Worm (Caenorhabditis elegans) whole organism, late embryonic: ENCODE results near the gene dos-3.

ENCODE experiments used
- C38D4.7 ChIP-seq: fragments of 200-800 bp; sonication (Bioruptor generic); optimal IDR thresholded peaks from 2 replicates; lab custom pipeline; 2018; ENCODE audit warnings: mild to moderate bottlenecking, missing genetic modification characterization, moderate library complexity, missing compliant biosample characterization
- K09A11.1 ChIP-seq: sonication (generic microtip); optimal IDR thresholded peaks from 2 replicates; lab custom pipeline; 2017; ENCODE audit warnings: antibody characterized with exemption, mild to moderate bottlenecking, missing genetic modification characterization, missing compliant biosample characterization; ENCODE audit not compliant: insufficient read depth
- T23F11.4 ChIP-seq: fragments of 200-800 bp; sonication (Bioruptor generic); optimal IDR thresholded peaks from 2 replicates; lab custom pipeline; 2018; ENCODE audit warnings: mild to moderate bottlenecking, missing genetic modification characterization, missing compliant biosample characterization
- Y22D7AL.16 ChIP-seq: sonication (generic microtip); optimal IDR thresholded peaks from 2 replicates; lab custom pipeline; 2016; ENCODE audit warnings: missing genetic modification characterization, missing compliant biosample characterization
- ahr-1 ChIP-seq: sonication (generic microtip); optimal IDR thresholded peaks from 2 replicates; lab custom pipeline; 2016; ENCODE audit warnings: missing genetic modification characterization, missing compliant biosample characterization
- ama-1 ChIP-seq: fragments of 150-350 bp; optimal IDR thresholded peaks from 2 replicates; lab custom pipeline; 2014
- ceh-14 ChIP-seq: sonication (generic microtip); optimal IDR thresholded peaks from 2 replicates; lab custom pipeline; 2016; ENCODE audit warnings: missing genotype, missing genetic modification characterization, missing compliant biosample characterization
- ceh-18 ChIP-seq: sonication (generic microtip); optimal IDR thresholded peaks from 2 replicates; lab custom pipeline; 2016; ENCODE audit warnings: missing genetic modification characterization, missing compliant biosample characterization
- ceh-19 ChIP-seq: fragments of 200-800 bp; sonication (Bioruptor generic); optimal IDR thresholded peaks from 2 replicates; lab custom pipeline; 2018; ENCODE audit warnings: mild to moderate bottlenecking, missing genetic modification characterization, missing compliant biosample characterization
- ceh-2 ChIP-seq: sonication (generic microtip); optimal IDR thresholded peaks from 2 replicates; lab custom pipeline; 2016; ENCODE audit warnings: missing genotype, missing genetic modification characterization, missing compliant biosample characterization
- ceh-22 ChIP-seq: sonication (generic microtip); optimal IDR thresholded peaks from 2 replicates; lab custom pipeline; 2017; ENCODE audit warnings: missing biosample characterization, missing genetic modification characterization
- ceh-31 ChIP-seq: sonication (generic microtip); optimal IDR thresholded peaks from 2 replicates; lab custom pipeline; 2016; ENCODE audit warnings: missing genetic modification characterization, missing compliant biosample characterization
- ceh-48 ChIP-seq: sonication (generic microtip); optimal IDR thresholded peaks from 2 replicates; lab custom pipeline; 2016; ENCODE audit warnings: missing genetic modification characterization, inconsistent platforms, missing compliant biosample characterization
- ceh-6 ChIP-seq: fragments of 200-800 bp; sonication (Bioruptor generic); optimal IDR thresholded peaks from 2 replicates; lab custom pipeline; 2018; ENCODE audit warnings: mild to moderate bottlenecking, missing genetic modification characterization, missing compliant biosample characterization
- ceh-9 ChIP-seq: sonication (generic microtip); optimal IDR thresholded peaks from 2 replicates; lab custom pipeline; 2016; ENCODE audit warnings: mild to moderate bottlenecking, missing genetic modification characterization, inconsistent platforms, missing compliant biosample characterization
- elt-4 ChIP-seq: sonication (generic microtip); optimal IDR thresholded peaks from 2 replicates; lab custom pipeline; 2016; ENCODE audit warnings: missing genetic modification characterization, missing compliant biosample characterization
- eyg-1 ChIP-seq: sonication (generic microtip); optimal IDR thresholded peaks from 2 replicates; lab custom pipeline; 2016; ENCODE audit warnings: missing genotype, missing genetic modification characterization, missing compliant biosample characterization
- fax-1 ChIP-seq: sonication (generic microtip); optimal IDR thresholded peaks from 2 replicates; lab custom pipeline; 2016; ENCODE audit warnings: missing genotype, missing genetic modification characterization, missing compliant biosample characterization
- gmeb-2 ChIP-seq: sonication (generic microtip); optimal IDR thresholded peaks from 2 replicates; lab custom pipeline; 2016; ENCODE audit warnings: missing genetic modification characterization, inconsistent platforms, missing compliant biosample characterization
- hlh-13 ChIP-seq: fragments of 200-800 bp; sonication (Bioruptor generic); optimal IDR thresholded peaks from 2 replicates; lab custom pipeline; 2018; ENCODE audit warnings: mild to moderate bottlenecking, missing genetic modification characterization, missing compliant biosample characterization
- hlh-15 ChIP-seq: sonication (generic microtip); optimal IDR thresholded peaks from 2 replicates; lab custom pipeline; 2016; ENCODE audit warnings: missing genetic modification characterization, missing compliant biosample characterization
- madf-2 ChIP-seq: sonication (generic microtip); optimal IDR thresholded peaks from 2 replicates; lab custom pipeline; 2017; ENCODE audit warnings: missing genetic modification characterization, missing compliant biosample characterization
- mec-3 ChIP-seq: sonication (generic microtip); optimal IDR thresholded peaks from 2 replicates; lab custom pipeline; 2016; ENCODE audit warnings: borderline replicate concordance, missing genetic modification characterization, missing compliant biosample characterization
- nfya-1 ChIP-seq: sonication (generic microtip); optimal IDR thresholded peaks from 2 replicates; lab custom pipeline; 2017; ENCODE audit warnings: missing genetic modification characterization, mild to moderate bottlenecking, missing compliant biosample characterization, antibody characterized with exemption, moderate library complexity
- nhr-232 ChIP-seq: sonication (generic microtip); optimal IDR thresholded peaks from 2 replicates; lab custom pipeline; 2016; ENCODE audit warnings: missing genetic modification characterization, missing compliant biosample characterization
- npax-4 ChIP-seq: sonication (generic microtip); optimal IDR thresholded peaks from 2 replicates; lab custom pipeline; 2016; ENCODE audit warnings: missing genetic modification characterization, missing compliant biosample characterization
- pat-9 ChIP-seq: fragments of 200-800 bp; sonication (Bioruptor generic); optimal IDR thresholded peaks from 2 replicates; lab custom pipeline; 2018; ENCODE audit warnings: mild to moderate bottlenecking, missing genetic modification characterization, moderate library complexity, missing compliant biosample characterization
- pha-2 ChIP-seq: sonication (generic microtip); optimal IDR thresholded peaks from 2 replicates; lab custom pipeline; 2017; ENCODE audit warnings: mild to moderate bottlenecking, missing genetic modification characterization, missing compliant biosample characterization
- pqm-1 ChIP-seq: sonication (generic microtip); optimal IDR thresholded peaks from 2 replicates; lab custom pipeline; 2016; ENCODE audit warnings: missing genetic modification characterization, missing compliant biosample characterization
- pros-1 ChIP-seq: fragments of 150-350 bp; optimal IDR thresholded peaks from 2 replicates; lab custom pipeline; 2014; ENCODE audit warnings: missing biosample characterization, missing genetic modification reagents, missing genetic modification characterization
- sdc-2 ChIP-seq: sonication (generic microtip); optimal IDR thresholded peaks from 2 replicates; lab custom pipeline; 2016; ENCODE audit warnings: missing genotype, missing genetic modification characterization, missing compliant biosample characterization
- sox-2 ChIP-seq: fragments of 200-800 bp; sonication (Bioruptor generic); IDR thresholded peaks from 2 replicates; pipeline ENCODE4 v1.3.6; 2022; ENCODE audit warnings: missing genetic modification reagents, missing genetic modification characterization, missing compliant biosample characterization
- syd-9 ChIP-seq: sonication (generic microtip); optimal IDR thresholded peaks from 2 replicates; lab custom pipeline; 2016; ENCODE audit warnings: mild to moderate bottlenecking, missing genetic modification characterization, moderate library complexity, missing compliant biosample characterization
- tbx-2 ChIP-seq: sonication (generic microtip); optimal IDR thresholded peaks from 2 replicates; lab custom pipeline; 2016; ENCODE audit warnings: missing genetic modification characterization, missing compliant biosample characterization
- tbx-7 ChIP-seq: sonication (generic microtip); optimal IDR thresholded peaks from 2 replicates; lab custom pipeline; 2016; ENCODE audit warnings: missing genotype, missing genetic modification characterization, missing compliant biosample characterization
- ttx-3 ChIP-seq: sonication (generic microtip); optimal IDR thresholded peaks from 2 replicates; lab custom pipeline; 2016; ENCODE audit warnings: missing genetic modification reagents, missing genetic modification characterization, missing compliant biosample characterization
- unc-55 ChIP-seq: sonication (generic microtip); optimal IDR thresholded peaks from 2 replicates; lab custom pipeline; 2017; ENCODE audit warnings: missing biosample characterization, missing genetic modification reagents, missing genetic modification characterization
- zip-5 ChIP-seq: sonication (generic microtip); optimal IDR thresholded peaks from 2 replicates; lab custom pipeline; 2016; ENCODE audit warnings: missing genetic modification characterization, missing compliant biosample characterization
- ztf-16 ChIP-seq: sonication (generic microtip); optimal IDR thresholded peaks from 2 replicates; lab custom pipeline; 2017; ENCODE audit warnings: missing genetic modification characterization, missing compliant biosample characterization

dos-3 gene

DNA sequence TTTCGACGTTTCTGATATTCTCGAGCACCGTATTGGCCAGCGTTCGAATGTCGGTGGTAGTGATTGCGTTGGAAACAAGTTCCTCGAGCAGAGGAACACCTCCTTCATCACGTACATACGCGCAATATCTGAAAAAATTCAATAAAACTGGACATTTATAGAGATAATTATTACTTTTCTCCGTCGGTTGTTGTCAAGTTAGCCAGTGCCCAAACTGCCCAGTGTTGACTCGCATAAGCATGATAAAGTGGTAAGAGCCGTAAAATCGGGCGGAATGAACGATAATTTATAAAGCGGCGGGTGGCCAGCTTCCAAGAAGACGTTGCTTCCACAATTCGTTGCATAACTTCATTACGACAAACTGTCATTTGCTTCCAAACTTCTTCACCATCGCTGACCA lies 44.2 kb upstream of the dos-3 start:
- no peak for TF ChIP-seq ceh-48 (tag; lab: Kevin White, UChicago)
- no peak for TF ChIP-seq ceh-2 (tag; lab: Kevin White, UChicago)
- no peak for TF ChIP-seq Y22D7AL.16 (tag; lab: Kevin White, UChicago)
- TF ChIP-seq madf-2 (tag; lab: Kevin White, UChicago): no peak
- no peak for TF ChIP-seq tbx-7
- no peak for TF ChIP-seq unc-55 (GFP tag; lab: Kevin White, UChicago)
- TF ChIP-seq ztf-16 (tag; lab: Kevin White, UChicago): no peak
- no peak for TF ChIP-seq ceh-22 (tag; lab: Kevin White, UChicago)
- TF ChIP-seq tbx-2: no peak
- no peak for TF ChIP-seq T23F11.4
- TF ChIP-seq sdc-2: no peak
- TF ChIP-seq zip-5 (tag; lab: Kevin White, UChicago): no peak

ce11 chrIII:881460-881859 lies 42.1 kb upstream of the dos-3 start:
- no peak for TF ChIP-seq elt-4 (tag; lab: Kevin White, UChicago)
- no peak for TF ChIP-seq nhr-232 (tag; lab: Kevin White, UChicago)
- no peak for TF ChIP-seq fax-1
- no peak for TF ChIP-seq unc-55 (GFP tag; lab: Kevin White, UChicago)
- no peak for TF ChIP-seq sox-2 (GFP tag; lab: Robert Waterston, UW)
- no peak for TF ChIP-seq ceh-19 (GFP tag; lab: Kevin White, UChicago)
- TF ChIP-seq ttx-3: no peak
- TF ChIP-seq ceh-18: no peak
- TF ChIP-seq T23F11.4: no peak
- no peak for TF ChIP-seq npax-4 (tag; lab: Kevin White, UChicago)
- TF ChIP-seq hlh-13 (GFP tag; lab: Kevin White, UChicago): no peak
- TF ChIP-seq hlh-15 (tag; lab: Kevin White, UChicago): no peak
- no peak for TF ChIP-seq ahr-1 (tag; lab: Kevin White, UChicago)
- no peak for TF ChIP-seq pqm-1 (tag; lab: Kevin White, UChicago)
- TF ChIP-seq syd-9: no peak
- no peak for TF ChIP-seq ceh-2 (tag; lab: Kevin White, UChicago)
- TF ChIP-seq ceh-6: no peak
- no peak for TF ChIP-seq pros-1
- TF ChIP-seq gmeb-2 (tag; lab: Kevin White, UChicago): no peak
- no peak for TF ChIP-seq ama-1 (lab: Kevin White, UChicago)

- TF ChIP-seq unc-55 (GFP tag; lab: Kevin White, UChicago) (no peak), C38D4.7 (GFP tag; lab: Kevin White, UChicago) (no peak), pha-2 (tag; lab: Kevin White, UChicago) (no peak), ceh-31 (no peak), pat-9 (tag; lab: Kevin White, UChicago) (no peak), fax-1 (no peak), ceh-14 (tag; lab: Kevin White, UChicago) (no peak), nhr-232 (tag; lab: Kevin White, UChicago) (no peak), tbx-7 (no peak), mec-3 (tag; lab: Kevin White, UChicago) (no peak), hlh-13 (GFP tag; lab: Kevin White, UChicago) (no peak), ceh-9 (tag; lab: Kevin White, UChicago) (no peak), K09A11.1 (no peak), ama-1 (lab: Kevin White, UChicago) (no peak), ttx-3 (no peak), ceh-2 (tag; lab: Kevin White, UChicago) (no peak), nfya-1 (tag; lab: Kevin White, UChicago) (no peak), eyg-1 (tag; lab: Kevin White, UChicago) (no peak), npax-4 (tag; lab: Kevin White, UChicago) (no peak)
These were observed 41.4 kb upstream of the dos-3 start for ce11 chrIII:880840-881239.
